Fruit fly (Drosophila melanogaster): ENCODE measurements around the gene CG9782.

CG9782 gene

dm6 chrX:16579978-16580377, 41.4 kb downstream of the CG9782 start:
- TF ChIP-seq CG14655 (GFP tag; optimal IDR thresholded peaks at IDR 0.05) (peak; percentile 23), CG15710 (tag; optimal IDR thresholded peaks at IDR 0.05) (peak; percentile 26), Ets98B (GFP tag; IDR thresholded peaks at IDR 0.05) (no peak), CG8159 (tag; optimal IDR thresholded peaks at IDR 0.05) (peak; percentile 48), Pif1B (GFP tag; optimal IDR thresholded peaks at IDR 0.05) (no peak), Pif1A (GFP tag; optimal IDR thresholded peaks at IDR 0.05) (no peak), rn (GFP tag; IDR thresholded peaks at IDR 0.05) (no peak), CG13204 (GFP tag; optimal IDR thresholded peaks at IDR 0.05) (no peak), D1 (tag; optimal IDR thresholded peaks at IDR 0.05) (no peak), CG32121 (GFP tag; IDR thresholded peaks at IDR 0.05) (no peak), gl (tag; optimal IDR thresholded peaks at IDR 0.05) (no peak), CG12605 (GFP tag; IDR thresholded peaks at IDR 0.05) (no peak), CG17806 (tag; optimal IDR thresholded peaks at IDR 0.05) (peak; percentile 11), CG10348 (GFP tag; IDR thresholded peaks at IDR 0.05) (no peak), CG8301 (tag; optimal IDR thresholded peaks at IDR 0.05) (peak; percentile 8), CG34367 (tag; optimal IDR thresholded peaks at IDR 0.05) (no peak), EcR (GFP tag; optimal IDR thresholded peaks at IDR 0.05) (no peak), fd96Ca (GFP tag; IDR thresholded peaks at IDR 0.05) (no peak), Snoo (tag; optimal IDR thresholded peaks at IDR 0.05) (no peak), CG9948 (tag; optimal IDR thresholded peaks at IDR 0.05) (peak; percentile 22), CG4496 (GFP tag; IDR thresholded peaks at IDR 0.05) (no peak)

DNA sequence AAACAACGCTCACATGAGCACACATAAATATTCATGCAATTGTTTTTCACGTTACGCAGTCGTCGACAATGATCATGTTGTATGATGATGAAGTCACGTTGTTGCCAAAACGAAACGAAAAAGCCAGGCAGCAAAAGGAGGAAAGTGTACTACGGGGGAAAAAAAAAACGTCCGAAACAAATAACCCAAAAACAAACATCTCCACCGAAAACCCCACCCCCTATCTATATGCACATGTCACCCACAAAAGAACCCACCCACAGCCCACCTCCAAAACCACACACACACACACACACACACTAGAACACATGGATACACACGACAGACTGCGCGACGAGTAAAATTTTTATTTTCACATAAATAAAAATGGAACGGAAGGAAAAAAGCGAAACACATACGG, 46.3 kb downstream of the CG9782 start:
- TF ChIP-seq CG12605 (GFP tag; IDR thresholded peaks at IDR 0.05) (no peak), CG15710 (tag; optimal IDR thresholded peaks at IDR 0.05) (no peak), CG32121 (GFP tag; IDR thresholded peaks at IDR 0.05) (0 out of 2 replicates have a peak, but pooled peaks have one; percentile 12)

DNA sequence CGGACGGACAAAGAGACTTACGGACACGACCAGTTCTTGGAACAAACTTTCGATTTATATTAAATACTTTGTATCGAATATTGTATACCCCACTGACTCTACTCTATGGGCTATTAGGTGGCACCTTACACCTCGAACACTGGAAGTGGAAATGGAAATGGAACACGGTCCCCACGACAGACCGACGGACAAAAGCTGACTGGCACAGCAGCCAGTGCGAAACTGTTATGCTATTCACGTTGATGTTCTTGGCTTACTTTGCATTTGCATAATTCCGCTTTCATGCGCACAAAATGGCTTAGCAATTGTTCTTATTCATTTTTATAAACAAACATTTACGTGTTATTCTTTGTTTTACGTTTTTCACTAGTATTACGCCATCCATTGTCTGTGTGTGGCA, 47.3 kb downstream of the CG9782 start:
- no peak for TF ChIP-seq Snoo (tag; optimal IDR thresholded peaks at IDR 0.05)
- TF ChIP-seq CG12605 (GFP tag; IDR thresholded peaks at IDR 0.05), result no peak
- TF ChIP-seq CG9948 (tag; optimal IDR thresholded peaks at IDR 0.05), result no peak
- no peak for TF ChIP-seq CG8301 (tag; optimal IDR thresholded peaks at IDR 0.05)

- TF ChIP-seq CG14655 (GFP tag; optimal IDR thresholded peaks at IDR 0.05) (no peak), Pif1B (GFP tag; optimal IDR thresholded peaks at IDR 0.05) (peak; percentile 7), Pif1A (GFP tag; optimal IDR thresholded peaks at IDR 0.05) (peak; percentile 51), Ets98B (GFP tag; IDR thresholded peaks at IDR 0.05) (no peak), CG8301 (tag; optimal IDR thresholded peaks at IDR 0.05) (no peak), CG15710 (tag; optimal IDR thresholded peaks at IDR 0.05) (no peak), gl (tag; optimal IDR thresholded peaks at IDR 0.05) (peak; percentile 39), CG9948 (tag; optimal IDR thresholded peaks at IDR 0.05) (no peak), CG10348 (GFP tag; IDR thresholded peaks at IDR 0.05) (no peak), CG13204 (GFP tag; optimal IDR thresholded peaks at IDR 0.05) (peak; percentile 33), CG34367 (tag; optimal IDR thresholded peaks at IDR 0.05) (peak; percentile 11), CG8159 (tag; optimal IDR thresholded peaks at IDR 0.05) (peak; percentile 2), CG12605 (GFP tag; IDR thresholded peaks at IDR 0.05) (no peak), D1 (tag; optimal IDR thresholded peaks at IDR 0.05) (no peak), fd96Ca (GFP tag; IDR thresholded peaks at IDR 0.05) (0 out of 3 replicates have a peak, but pooled peaks have one; percentile 32), Snoo (tag; optimal IDR thresholded peaks at IDR 0.05) (no peak), rn (GFP tag; IDR thresholded peaks at IDR 0.05) (no peak), CG4496 (GFP tag; IDR thresholded peaks at IDR 0.05) (no peak), CG32121 (GFP tag; IDR thresholded peaks at IDR 0.05) (no peak), CG17806 (tag; optimal IDR thresholded peaks at IDR 0.05) (no peak), EcR (GFP tag; optimal IDR thresholded peaks at IDR 0.05) (no peak)
Measured at dm6 chrX:16573659-16574058, 47.7 kb downstream of the CG9782 start.

- TF ChIP-seq CG13204 (GFP tag; optimal IDR thresholded peaks at IDR 0.05) (no peak), CG14655 (GFP tag; optimal IDR thresholded peaks at IDR 0.05) (no peak), rn (GFP tag; IDR thresholded peaks at IDR 0.05) (no peak), Snoo (tag; optimal IDR thresholded peaks at IDR 0.05) (no peak), Ets98B (GFP tag; IDR thresholded peaks at IDR 0.05) (peak; percentile 42; the same call in 1 of the 2 replicates), CG8159 (tag; optimal IDR thresholded peaks at IDR 0.05) (no peak), CG15710 (tag; optimal IDR thresholded peaks at IDR 0.05) (no peak), CG12605 (GFP tag; IDR thresholded peaks at IDR 0.05) (no peak), Pif1A (GFP tag; optimal IDR thresholded peaks at IDR 0.05) (no peak), CG32121 (GFP tag; IDR thresholded peaks at IDR 0.05) (peak; percentile 58), CG10348 (GFP tag; IDR thresholded peaks at IDR 0.05) (no peak), gl (tag; optimal IDR thresholded peaks at IDR 0.05) (no peak), CG4496 (GFP tag; IDR thresholded peaks at IDR 0.05) (peak; percentile 68; the same call in 2 of the 3 replicates), Pif1B (GFP tag; optimal IDR thresholded peaks at IDR 0.05) (no peak), fd96Ca (GFP tag; IDR thresholded peaks at IDR 0.05) (no peak), CG8301 (tag; optimal IDR thresholded peaks at IDR 0.05) (no peak), D1 (tag; optimal IDR thresholded peaks at IDR 0.05) (no peak), EcR (GFP tag; optimal IDR thresholded peaks at IDR 0.05) (no peak)
Measured at dm6 chrX:16570572-16571224, 50.7 kb downstream of the CG9782 start.

DNA sequence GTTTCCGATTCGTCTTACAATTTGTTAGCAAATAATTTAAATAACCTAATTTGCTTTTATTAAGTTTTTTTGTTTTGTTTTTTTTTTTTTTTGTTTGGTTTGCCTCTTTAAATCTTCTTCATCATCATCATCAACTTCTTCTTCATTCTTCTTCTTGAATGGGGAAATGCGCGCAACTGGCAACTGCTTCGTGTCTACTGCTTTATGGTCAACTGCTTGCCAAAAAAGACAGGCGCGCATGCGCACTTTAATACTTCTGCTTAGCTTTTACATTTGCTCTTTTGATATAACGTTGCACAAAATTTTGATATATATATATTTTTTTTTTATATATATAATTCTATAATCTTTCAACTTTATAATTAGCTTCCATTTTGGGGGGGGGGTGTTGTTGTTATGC, 56.0 kb downstream of the CG9782 start:
- TF ChIP-seq CG12605 (GFP tag; IDR thresholded peaks at IDR 0.05), result no peak
- no peak for TF ChIP-seq CG4496 (GFP tag; IDR thresholded peaks at IDR 0.05)
- TF ChIP-seq rn (GFP tag; IDR thresholded peaks at IDR 0.05), result no peak
- TF ChIP-seq Pif1B (GFP tag; optimal IDR thresholded peaks at IDR 0.05), result no peak
- no peak for TF ChIP-seq CG14655 (GFP tag; optimal IDR thresholded peaks at IDR 0.05)
